Worm (Caenorhabditis elegans): ENCODE measurements around the gene ipla-5.

The ipla-5 gene

ce11 chrIV:8691486-8691885 is 23.6 kb upstream of the ipla-5 start, which contains the start of the genes hst-1 and ints-6:
TSS of gene hst-1 (minus strand) at chrIV:8691513.
TSS of gene ints-6 (plus strand) at chrIV:8691745.
- TF ChIP-seq snpc-4 (tag; optimal IDR thresholded peaks at IDR 0.05) (no peak), ces-1 (GFP tag; optimal IDR thresholded peaks at IDR 0.05) (peak; percentile 30)

- no peak for TF ChIP-seq unc-62 (GFP tag; optimal IDR thresholded peaks at IDR 0.05)
- TF ChIP-seq mab-5 (tag; optimal IDR thresholded peaks at IDR 0.05): no peak
- TF ChIP-seq ztf-11 (tag; optimal IDR thresholded peaks at IDR 0.05): no peak
- no peak for TF ChIP-seq zip-8 (tag; optimal IDR thresholded peaks at IDR 0.05)
- no peak for TF ChIP-seq lin-32 (GFP tag; optimal IDR thresholded peaks at IDR 0.05)
- TF ChIP-seq nhr-237 (tag; optimal IDR thresholded peaks at IDR 0.05): no peak
- TF ChIP-seq hlh-1 (tag; optimal IDR thresholded peaks at IDR 0.05): no peak
- TF ChIP-seq ceh-39 (tag; optimal IDR thresholded peaks at IDR 0.05): no peak
- TF ChIP-seq mls-2 (tag; optimal IDR thresholded peaks at IDR 0.05): no peak
- TF ChIP-seq mep-1 (tag; optimal IDR thresholded peaks at IDR 0.05): no peak
- TF ChIP-seq elt-3 (tag; optimal IDR thresholded peaks at IDR 0.05): no peak
- TF ChIP-seq nhr-2 (tag; optimal IDR thresholded peaks at IDR 0.05): no peak
- TF ChIP-seq snpc-4 (tag; optimal IDR thresholded peaks at IDR 0.05): no peak
- no peak for TF ChIP-seq ham-2 (GFP tag; optimal IDR thresholded peaks at IDR 0.05)
- TF ChIP-seq unc-39 (tag; optimal IDR thresholded peaks at IDR 0.05): no peak
- TF ChIP-seq flh-1 (GFP tag; optimal IDR thresholded peaks at IDR 0.05): no peak
- TF ChIP-seq nhr-76 (tag; optimal IDR thresholded peaks at IDR 0.05): no peak
- TF ChIP-seq unc-120 (tag; optimal IDR thresholded peaks at IDR 0.05; ENCODE audit: poor library complexity, severe bottlenecking): no peak
- no peak for TF ChIP-seq blmp-1 (tag; optimal IDR thresholded peaks at IDR 0.05)
These were observed 17.6 kb upstream of the ipla-5 start, which contains the start of gene ttll-11 for ce11 chrIV:8697436-8697835. TSS of gene ttll-11 (plus strand) at chrIV:8697736.

ce11 chrIV:8705504-8705903 is 9.5 kb upstream of the ipla-5 start, which contains the start of gene H23L24.4:
TSS of gene H23L24.4 (minus strand) at chrIV:8705604.
- TF ChIP-seq nhr-76 (tag; optimal IDR thresholded peaks at IDR 0.05): no peak
- no peak for TF ChIP-seq mep-1 (tag; optimal IDR thresholded peaks at IDR 0.05)
- TF ChIP-seq elt-3 (tag; optimal IDR thresholded peaks at IDR 0.05): no peak
- TF ChIP-seq tbx-8 (GFP tag; optimal IDR thresholded peaks at IDR 0.05): no peak
- TF ChIP-seq snpc-4 (tag; optimal IDR thresholded peaks at IDR 0.05): no peak
- TF ChIP-seq nhr-28 (tag; optimal IDR thresholded peaks at IDR 0.05): no peak
- TF ChIP-seq ceh-43 (GFP tag; optimal IDR thresholded peaks at IDR 0.05): no peak

ce11 chrIV:8708046-8708445 is 7.0 kb upstream of the ipla-5 start:
- TF ChIP-seq ceh-39 (tag; optimal IDR thresholded peaks at IDR 0.05) (no peak), cnd-1 (tag; optimal IDR thresholded peaks at IDR 0.05) (no peak), nhr-2 (tag; optimal IDR thresholded peaks at IDR 0.05) (no peak), elt-1 (tag; optimal IDR thresholded peaks at IDR 0.05; ENCODE audit: borderline replicate concordance, insufficient read depth) (no peak), ham-2 (GFP tag; optimal IDR thresholded peaks at IDR 0.05) (no peak), hlh-1 (tag; optimal IDR thresholded peaks at IDR 0.05) (no peak), flh-1 (GFP tag; optimal IDR thresholded peaks at IDR 0.05) (no peak), bed-3 (GFP tag; optimal IDR thresholded peaks at IDR 0.05) (no peak), nhr-76 (tag; optimal IDR thresholded peaks at IDR 0.05) (no peak), nhr-12 (tag; optimal IDR thresholded peaks at IDR 0.05) (no peak), M03D4.4 (tag; optimal IDR thresholded peaks at IDR 0.05) (no peak), lsy-2 (tag; optimal IDR thresholded peaks at IDR 0.05) (no peak), ces-1 (GFP tag; optimal IDR thresholded peaks at IDR 0.05) (no peak), unc-120 (tag; optimal IDR thresholded peaks at IDR 0.05; ENCODE audit: poor library complexity, severe bottlenecking) (no peak), unc-39 (tag; optimal IDR thresholded peaks at IDR 0.05) (no peak), mab-5 (tag; optimal IDR thresholded peaks at IDR 0.05) (no peak)

ce11 chrIV:8718153-8718552 is 3.1 kb downstream of the ipla-5 start, which contains the start of gene H23L24.1:
TSS of gene H23L24.1 (plus strand) at chrIV:8718453.
- TF ChIP-seq unc-39 (tag; optimal IDR thresholded peaks at IDR 0.05) (no peak), drap-1 (GFP tag; optimal IDR thresholded peaks at IDR 0.05) (no peak), unc-120 (tag; optimal IDR thresholded peaks at IDR 0.05; ENCODE audit: poor library complexity, severe bottlenecking) (no peak), sem-2 (GFP tag; optimal IDR thresholded peaks at IDR 0.05) (no peak), M03D4.4 (tag; optimal IDR thresholded peaks at IDR 0.05) (no peak), pha-4 (tag; optimal IDR thresholded peaks at IDR 0.05) (no peak), nhr-237 (tag; optimal IDR thresholded peaks at IDR 0.05) (no peak), nhr-28 (tag; optimal IDR thresholded peaks at IDR 0.05) (no peak), tbx-8 (GFP tag; optimal IDR thresholded peaks at IDR 0.05) (no peak), zip-8 (tag; optimal IDR thresholded peaks at IDR 0.05) (no peak), cnd-1 (tag; optimal IDR thresholded peaks at IDR 0.05) (no peak), hlh-1 (tag; optimal IDR thresholded peaks at IDR 0.05) (no peak), blmp-1 (tag; optimal IDR thresholded peaks at IDR 0.05) (no peak)
